Fruit fly (Drosophila melanogaster) whole organism, adult: Measurements from ENCODE around the gene ksr.

ENCODE experiments used
- CG7045 ChIP-seq: fragments of 200-800 bp; sonication (Bioruptor generic); optimal IDR thresholded peaks from 2 replicates; lab custom pipeline; 2017; ENCODE audit warnings: missing biosample characterization, mild to moderate bottlenecking, missing genetic modification characterization
- Hr96 ChIP-seq: fragments of 200-800 bp; sonication (Bioruptor generic); optimal IDR thresholded peaks from 2 replicates; lab custom pipeline; 2016; ENCODE audit warnings: missing biosample characterization, missing genetic modification characterization
- bab1 ChIP-seq: fragments of 200-800 bp; sonication (Bioruptor generic); optimal IDR thresholded peaks from 3 replicates; lab custom pipeline; 2019; ENCODE audit warnings: missing biosample characterization, mild to moderate bottlenecking, missing genetic modification characterization, moderate library complexity
- cnc ChIP-seq, 2 experiments: fragments of >200 bp; optimal IDR thresholded peaks; 2 replicates each; lab custom pipeline; 2017
- kay ChIP-seq: fragments of 200-800 bp; sonication (Bioruptor generic); peaks from one replicate; lab custom pipeline; 2016; ENCODE audit warnings: missing biosample characterization, missing genetic modification characterization, borderline replicate concordance
- ovo ChIP-seq: fragments of 200-800 bp; sonication (Bioruptor generic); optimal IDR thresholded peaks from 2 replicates; lab custom pipeline; 2016; ENCODE audit warnings: missing biosample characterization, missing genetic modification characterization

dm6 chr3R:5518627-5519026 is 34.9 kb upstream of the ksr start:
- no peak for TF ChIP-seq Hr96
- TF ChIP-seq ovo (GFP tag; lab: Kevin White, UChicago), result no peak
- no peak for TF ChIP-seq cnc (optimal IDR thresholded peaks at IDR 0.05; lab: Kevin White, UChicago)
- no peak for TF ChIP-seq CG7045
- TF ChIP-seq bab1 (GFP tag; lab: Kevin White, UChicago), result peak; percentile 6
- TF ChIP-seq kay (GFP tag; lab: Kevin White, UChicago), result no peak
